Worm (Caenorhabditis elegans): ENCODE results near the gene sdz-10.

The sdz-10 gene

DNA sequence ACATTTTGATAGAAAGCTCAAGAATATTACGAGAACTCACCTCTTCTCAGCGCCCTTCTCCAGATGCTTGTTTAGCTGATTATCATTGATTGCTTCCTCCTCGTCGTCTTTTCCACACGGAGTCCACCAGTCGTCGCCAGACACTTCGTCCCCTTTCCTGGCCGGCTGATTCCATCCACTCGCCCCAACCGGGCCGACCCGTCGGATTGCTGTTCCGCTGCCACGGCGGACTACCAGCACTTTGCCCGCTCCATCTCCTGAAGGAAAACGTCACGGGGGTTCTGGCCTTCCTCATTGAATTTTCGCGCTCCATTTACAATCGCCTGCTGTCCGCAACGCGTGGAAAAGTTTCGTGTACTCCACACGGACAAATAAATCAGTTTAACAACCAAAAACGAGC lies 11.3 kb upstream of the sdz-10 start:
- no peak for TF ChIP-seq unc-120 (tag; optimal IDR thresholded peaks at IDR 0.05; ENCODE audit: poor library complexity, severe bottlenecking)
- no peak for TF ChIP-seq ces-1 (GFP tag; optimal IDR thresholded peaks at IDR 0.05)
- TF ChIP-seq nhr-76 (tag; optimal IDR thresholded peaks at IDR 0.05): no peak
- TF ChIP-seq ceh-83 (GFP tag; optimal IDR thresholded peaks at IDR 0.05): no peak
- TF ChIP-seq nhr-28 (tag; optimal IDR thresholded peaks at IDR 0.05): no peak
- no peak for TF ChIP-seq ham-2 (GFP tag; optimal IDR thresholded peaks at IDR 0.05)
- TF ChIP-seq lin-32 (GFP tag; optimal IDR thresholded peaks at IDR 0.05): no peak
- TF ChIP-seq elt-1 (tag; optimal IDR thresholded peaks at IDR 0.05; ENCODE audit: borderline replicate concordance, insufficient read depth): no peak
- TF ChIP-seq sptf-1 (tag; optimal IDR thresholded peaks at IDR 0.05): no peak

DNA sequence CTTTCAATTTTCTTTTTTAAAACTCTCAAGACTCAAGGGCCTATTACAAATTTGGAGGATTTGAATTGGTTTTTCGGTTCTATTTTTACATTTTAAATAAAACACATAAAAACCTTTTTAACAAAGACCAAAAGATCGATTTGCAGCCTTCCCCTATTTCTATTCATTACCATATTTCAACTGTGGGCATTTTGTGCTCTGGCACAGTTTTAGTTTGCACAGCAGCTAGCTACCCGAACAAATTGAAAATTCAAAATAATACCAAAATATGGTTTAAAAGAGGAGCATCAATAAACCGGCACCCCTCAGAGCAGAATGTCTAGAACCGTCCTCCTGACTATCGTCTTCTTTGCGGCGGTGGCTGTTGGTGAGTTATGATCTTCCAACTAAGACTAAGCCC lies 9.3 kb upstream of the sdz-10 start, which contains the start of gene F08D12.2:
Gene F08D12.2, plus strand, starts transcription at position 301 of the 400 bp plus-strand sequence.
- no peak for TF ChIP-seq nhr-12 (tag; optimal IDR thresholded peaks at IDR 0.05)
- TF ChIP-seq M03D4.4 (tag; optimal IDR thresholded peaks at IDR 0.05): no peak
- no peak for TF ChIP-seq snpc-4 (tag; optimal IDR thresholded peaks at IDR 0.05)

DNA sequence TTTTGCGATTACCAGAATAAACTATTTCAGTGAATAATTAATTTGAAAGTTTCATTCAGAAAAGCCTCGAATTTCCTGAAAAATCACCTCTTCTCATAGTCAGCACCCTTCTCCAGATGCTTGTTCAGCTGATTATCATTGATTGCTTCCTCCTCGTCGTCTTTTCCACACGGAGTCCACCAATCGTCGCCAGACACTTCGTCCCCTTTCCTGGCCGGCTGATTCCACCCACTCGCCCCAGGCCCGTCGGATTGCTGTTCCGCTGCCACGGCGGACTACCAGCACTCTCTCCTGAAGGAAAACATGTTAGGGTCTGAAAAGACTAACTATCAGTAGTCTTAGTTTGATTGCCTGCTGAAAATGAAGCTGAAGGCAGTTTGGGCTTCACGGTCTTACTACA lies 8.7 kb upstream of the sdz-10 start:
- TF ChIP-seq zip-8 (tag; optimal IDR thresholded peaks at IDR 0.05) (no peak), pha-4 (tag; optimal IDR thresholded peaks at IDR 0.05) (no peak), sptf-1 (tag; optimal IDR thresholded peaks at IDR 0.05) (no peak), nhr-28 (tag; optimal IDR thresholded peaks at IDR 0.05) (no peak), hlh-1 (tag; optimal IDR thresholded peaks at IDR 0.05) (no peak), nhr-2 (tag; optimal IDR thresholded peaks at IDR 0.05) (no peak), lin-32 (GFP tag; optimal IDR thresholded peaks at IDR 0.05) (no peak), unc-120 (tag; optimal IDR thresholded peaks at IDR 0.05; ENCODE audit: poor library complexity, severe bottlenecking) (no peak), bed-3 (GFP tag; optimal IDR thresholded peaks at IDR 0.05) (no peak), nhr-237 (tag; optimal IDR thresholded peaks at IDR 0.05) (no peak), snpc-4 (tag; optimal IDR thresholded peaks at IDR 0.05) (no peak), nhr-12 (tag; optimal IDR thresholded peaks at IDR 0.05) (no peak), drap-1 (GFP tag; optimal IDR thresholded peaks at IDR 0.05) (no peak), unc-39 (tag; optimal IDR thresholded peaks at IDR 0.05) (no peak), ceh-43 (GFP tag; optimal IDR thresholded peaks at IDR 0.05) (no peak), ces-1 (GFP tag; optimal IDR thresholded peaks at IDR 0.05) (no peak), elt-1 (tag; optimal IDR thresholded peaks at IDR 0.05; ENCODE audit: borderline replicate concordance, insufficient read depth) (no peak), mab-5 (tag; optimal IDR thresholded peaks at IDR 0.05) (no peak), ceh-83 (GFP tag; optimal IDR thresholded peaks at IDR 0.05) (no peak), blmp-1 (tag; optimal IDR thresholded peaks at IDR 0.05) (no peak)

DNA sequence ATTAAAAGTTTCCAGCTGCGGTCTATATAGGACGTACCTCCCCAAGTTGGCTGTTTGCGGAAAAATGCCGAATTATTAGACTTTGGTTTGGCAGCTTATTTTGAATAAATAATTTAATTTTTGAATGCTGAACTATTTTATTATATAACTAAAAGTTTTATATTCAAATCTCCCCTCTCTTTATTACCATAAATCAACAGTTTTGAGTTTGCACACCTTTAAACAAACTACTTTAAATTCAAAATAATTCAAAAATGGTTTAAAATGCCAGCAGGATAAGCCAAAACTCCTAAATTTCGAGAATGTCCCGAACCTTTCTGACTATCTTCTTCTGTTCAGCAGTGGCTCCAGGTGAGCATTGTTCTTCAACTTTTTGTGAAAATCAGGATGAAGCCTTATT lies 7.2 kb upstream of the sdz-10 start, which contains the start of gene F08D12.3:
Gene F08D12.3, plus strand, starts transcription at position 301 of the 400 bp plus-strand sequence.
- no peak for TF ChIP-seq pha-4 (tag; optimal IDR thresholded peaks at IDR 0.05)
- no peak for TF ChIP-seq zip-8 (tag; optimal IDR thresholded peaks at IDR 0.05)
- no peak for TF ChIP-seq elt-3 (tag; optimal IDR thresholded peaks at IDR 0.05)
- no peak for TF ChIP-seq drap-1 (GFP tag; optimal IDR thresholded peaks at IDR 0.05)
- TF ChIP-seq snpc-4 (tag; optimal IDR thresholded peaks at IDR 0.05): no peak
- no peak for TF ChIP-seq unc-39 (tag; optimal IDR thresholded peaks at IDR 0.05)
- no peak for TF ChIP-seq sptf-1 (tag; optimal IDR thresholded peaks at IDR 0.05)
- no peak for TF ChIP-seq ceh-39 (tag; optimal IDR thresholded peaks at IDR 0.05)
- no peak for TF ChIP-seq hlh-1 (tag; optimal IDR thresholded peaks at IDR 0.05)

DNA sequence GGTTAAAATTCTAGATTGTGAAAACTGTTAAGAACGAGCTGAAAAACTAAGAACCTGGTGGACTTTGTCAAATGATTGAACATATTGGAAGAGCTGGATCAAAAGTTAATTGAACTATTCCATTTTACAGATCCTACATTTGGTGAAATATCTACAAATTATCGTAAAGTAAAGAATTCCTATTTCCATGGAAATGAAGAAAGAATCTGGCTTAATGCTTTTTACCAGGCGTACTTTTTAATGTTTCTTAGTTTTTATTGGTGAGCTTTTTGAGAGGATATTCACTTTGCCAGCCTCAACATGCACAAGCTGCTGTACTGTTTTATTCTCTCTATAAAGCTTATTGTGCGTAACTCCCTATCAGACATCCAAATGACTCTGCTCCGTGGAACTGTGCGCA lies 5.8 kb upstream of the sdz-10 start, which contains the start of gene F08D12.4:
Gene F08D12.4, plus strand, starts transcription at position 301 of the 400 bp plus-strand sequence.
- no peak for TF ChIP-seq ceh-39 (tag; optimal IDR thresholded peaks at IDR 0.05)
- no peak for TF ChIP-seq tbx-8 (GFP tag; optimal IDR thresholded peaks at IDR 0.05)
- TF ChIP-seq ham-2 (GFP tag; optimal IDR thresholded peaks at IDR 0.05): no peak
- no peak for TF ChIP-seq snpc-4 (tag; optimal IDR thresholded peaks at IDR 0.05)
- no peak for TF ChIP-seq nhr-2 (tag; optimal IDR thresholded peaks at IDR 0.05)
- TF ChIP-seq drap-1 (GFP tag; optimal IDR thresholded peaks at IDR 0.05): no peak
- TF ChIP-seq unc-62 (GFP tag; optimal IDR thresholded peaks at IDR 0.05): no peak
- TF ChIP-seq flh-1 (GFP tag; optimal IDR thresholded peaks at IDR 0.05): no peak
- no peak for TF ChIP-seq lin-32 (GFP tag; optimal IDR thresholded peaks at IDR 0.05)
- no peak for TF ChIP-seq nhr-76 (tag; optimal IDR thresholded peaks at IDR 0.05)
- no peak for TF ChIP-seq unc-39 (tag; optimal IDR thresholded peaks at IDR 0.05)
- no peak for TF ChIP-seq blmp-1 (tag; optimal IDR thresholded peaks at IDR 0.05)
- no peak for TF ChIP-seq sptf-1 (tag; optimal IDR thresholded peaks at IDR 0.05)
- no peak for TF ChIP-seq mab-5 (tag; optimal IDR thresholded peaks at IDR 0.05)
- no peak for TF ChIP-seq elt-3 (tag; optimal IDR thresholded peaks at IDR 0.05)
- no peak for TF ChIP-seq sem-2 (GFP tag; optimal IDR thresholded peaks at IDR 0.05)
- no peak for TF ChIP-seq mep-1 (tag; optimal IDR thresholded peaks at IDR 0.05)
- TF ChIP-seq elt-1 (tag; optimal IDR thresholded peaks at IDR 0.05; ENCODE audit: borderline replicate concordance, insufficient read depth): no peak
